Fruit fly (Drosophila melanogaster): Measurements from ENCODE around the gene Tl.

Gene Tl

dm6 chr3R:26798469-26799178, at the start of gene Tl:
Gene Tl, plus strand, starts transcription at chr3R:26799041.
- no peak for TF ChIP-seq CG17801 (GFP tag; optimal IDR thresholded peaks at IDR 0.05; ENCODE audit: partially characterized antibody)

DNA sequence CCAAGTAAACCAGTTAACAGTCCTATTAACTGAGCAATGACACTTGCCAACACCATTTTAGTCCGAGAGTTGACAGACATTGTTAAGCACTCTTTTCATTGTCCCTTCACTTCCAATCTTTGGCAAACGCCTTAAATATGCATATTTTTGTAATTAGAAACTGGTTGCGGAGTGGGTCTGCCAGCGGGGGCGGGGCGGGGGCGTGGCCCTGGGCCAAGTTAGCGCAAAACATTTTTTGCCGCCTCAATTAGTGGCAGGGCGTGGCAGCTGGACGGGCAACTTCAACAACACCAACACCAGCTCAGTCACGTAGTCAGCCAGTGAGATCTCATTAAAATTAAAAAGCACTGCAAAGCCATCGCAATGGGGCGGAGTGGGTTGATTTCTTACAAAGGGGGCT, 37.1 kb upstream of the Tl start:
- TF ChIP-seq CG17801 (GFP tag; optimal IDR thresholded peaks at IDR 0.05; ENCODE audit: partially characterized antibody), result no peak

DNA sequence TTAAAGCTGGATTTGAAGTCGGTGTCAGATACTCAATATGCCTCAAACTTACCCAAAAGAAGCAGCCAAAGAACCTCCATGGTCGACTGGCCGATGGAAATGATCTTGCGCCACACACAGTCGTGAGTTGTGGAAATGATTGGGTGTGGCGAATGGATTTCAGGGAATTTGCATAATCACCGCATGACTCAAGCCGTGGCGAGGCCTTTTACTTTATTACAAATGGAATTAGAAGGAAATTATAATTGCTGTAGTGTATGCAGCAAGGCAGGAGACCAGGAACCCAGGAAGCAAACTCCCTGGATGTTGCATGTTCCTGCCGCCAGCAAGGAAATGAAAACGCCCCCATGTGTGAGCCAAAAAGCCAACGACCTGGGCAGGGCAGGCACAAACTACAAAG, 14.7 kb upstream of the Tl start, which contains the start of gene CG42789:
CG42789 (minus strand) TSS at position 101 of the 400 bp plus-strand sequence.
- no peak for TF ChIP-seq CG17801 (GFP tag; optimal IDR thresholded peaks at IDR 0.05; ENCODE audit: partially characterized antibody)

DNA sequence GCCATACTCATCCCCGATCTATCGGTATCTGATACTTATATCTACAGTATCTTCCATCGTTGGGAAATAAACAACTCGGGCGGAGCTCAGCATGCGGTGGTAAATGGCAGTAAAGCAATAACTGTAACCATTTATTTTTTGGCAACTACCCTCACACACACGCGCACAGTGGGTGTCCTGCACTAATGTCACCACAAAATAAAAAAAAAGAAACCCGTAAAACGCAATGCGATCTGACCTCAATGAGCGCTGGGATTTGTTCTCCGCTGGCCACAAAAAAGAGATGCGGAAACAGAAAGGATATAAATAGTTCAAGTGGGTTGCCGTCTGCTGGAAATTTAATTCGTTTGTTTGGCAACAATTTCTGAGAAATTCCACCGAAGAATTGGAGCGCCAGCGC, 7.0 kb upstream of the Tl start:
- TF ChIP-seq CG17801 (GFP tag; optimal IDR thresholded peaks at IDR 0.05; ENCODE audit: partially characterized antibody), result no peak

DNA sequence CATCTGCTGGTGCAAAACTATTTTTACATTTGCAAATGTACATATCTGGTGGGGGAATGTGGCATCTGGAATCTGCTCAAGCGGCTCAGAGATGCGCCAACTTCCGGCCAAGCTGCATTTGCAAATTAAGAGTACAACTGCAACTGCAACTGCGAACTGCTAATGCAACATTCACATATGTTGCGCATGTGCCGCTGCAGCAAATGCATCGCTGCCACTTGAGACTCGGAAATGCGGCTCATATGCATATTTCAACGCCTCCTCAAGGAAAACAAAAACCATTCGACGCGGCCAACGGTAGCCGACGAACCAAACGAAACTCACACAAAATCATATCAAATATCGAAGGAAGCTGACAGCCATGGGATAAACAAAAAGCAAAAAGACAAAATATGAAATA, 3.5 kb upstream of the Tl start:
- no peak for TF ChIP-seq CG17801 (GFP tag; optimal IDR thresholded peaks at IDR 0.05; ENCODE audit: partially characterized antibody)

DNA sequence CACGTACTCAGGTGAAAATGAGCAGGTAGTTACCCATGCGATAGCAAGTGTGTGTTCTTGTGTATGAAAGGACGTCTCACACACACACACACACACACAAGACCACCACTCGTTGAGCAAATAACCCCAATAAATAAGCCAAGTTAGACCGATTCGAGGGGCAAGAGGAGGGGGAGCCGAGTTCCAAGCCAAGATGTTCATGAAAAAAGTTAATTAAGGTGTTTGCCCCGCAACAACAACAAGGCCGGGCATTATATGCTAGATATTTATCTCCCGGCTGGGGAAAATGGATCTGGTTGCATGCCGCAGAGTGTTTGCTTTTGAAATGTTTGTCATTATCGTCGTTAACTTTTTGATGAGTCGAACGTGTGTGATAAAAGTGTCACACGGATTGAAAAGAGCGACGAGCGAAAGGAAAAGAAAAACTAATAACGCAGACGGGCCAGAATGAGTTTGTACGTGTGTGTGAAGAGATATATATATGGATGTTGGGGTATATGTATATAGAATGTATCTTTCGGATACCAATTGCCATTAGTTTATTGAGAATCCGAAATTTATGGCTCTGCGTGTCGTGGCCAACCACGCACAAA, 2.2 kb upstream of the Tl start:
- no peak for TF ChIP-seq CG17801 (GFP tag; optimal IDR thresholded peaks at IDR 0.05; ENCODE audit: partially characterized antibody)

DNA sequence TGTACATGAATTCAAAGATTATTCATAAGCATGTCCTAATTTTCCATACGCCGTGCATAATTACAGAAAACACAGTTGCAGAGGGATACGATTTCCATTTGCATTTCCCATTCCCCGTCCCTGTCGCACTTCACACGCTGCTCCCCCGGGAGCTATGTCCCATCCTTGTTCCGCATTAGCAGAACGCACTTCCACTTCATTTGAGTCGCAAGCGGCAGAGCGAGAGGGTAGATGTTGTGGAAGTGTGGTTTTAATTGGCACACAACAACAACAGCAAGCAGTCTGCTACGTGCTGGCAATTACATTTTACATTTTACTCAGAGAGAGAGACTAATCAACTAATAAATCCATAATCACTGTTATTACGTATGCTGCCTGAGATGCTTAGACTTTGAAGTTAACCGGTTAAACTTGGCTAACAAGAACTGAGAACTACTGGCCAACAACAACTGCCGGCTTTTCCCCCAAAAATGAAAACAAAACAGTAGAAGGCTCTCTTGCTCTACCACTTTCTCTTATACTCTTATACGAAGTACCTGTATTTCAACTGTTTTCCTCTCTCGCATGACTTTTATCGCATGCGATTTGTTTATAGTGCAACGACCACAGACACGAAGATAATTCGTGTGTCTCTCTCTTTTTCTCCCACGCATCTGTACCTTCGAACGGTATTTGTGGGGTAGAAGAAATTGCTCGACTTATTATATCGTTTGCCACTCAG, 933 bp upstream of the Tl start:
- no peak for TF ChIP-seq CG17801 (GFP tag; optimal IDR thresholded peaks at IDR 0.05; ENCODE audit: partially characterized antibody)

dm6 chr3R:26799535-26800111, 782 bp downstream of the Tl start:
- TF ChIP-seq CG17801 (GFP tag; optimal IDR thresholded peaks at IDR 0.05; ENCODE audit: partially characterized antibody), result peak; percentile 38

- no peak for TF ChIP-seq CG17801 (GFP tag; optimal IDR thresholded peaks at IDR 0.05; ENCODE audit: partially characterized antibody)
These were observed 2.8 kb downstream of the Tl start for dm6 chr3R:26801427-26802160.

- no peak for TF ChIP-seq CG17801 (GFP tag; optimal IDR thresholded peaks at IDR 0.05; ENCODE audit: partially characterized antibody)
These were observed 4.3 kb downstream of the Tl start for dm6 chr3R:26803104-26803503.

dm6 chr3R:26804816-26805215, 6.0 kb downstream of the Tl start:
- TF ChIP-seq CG17801 (GFP tag; optimal IDR thresholded peaks at IDR 0.05; ENCODE audit: partially characterized antibody), result no peak

DNA sequence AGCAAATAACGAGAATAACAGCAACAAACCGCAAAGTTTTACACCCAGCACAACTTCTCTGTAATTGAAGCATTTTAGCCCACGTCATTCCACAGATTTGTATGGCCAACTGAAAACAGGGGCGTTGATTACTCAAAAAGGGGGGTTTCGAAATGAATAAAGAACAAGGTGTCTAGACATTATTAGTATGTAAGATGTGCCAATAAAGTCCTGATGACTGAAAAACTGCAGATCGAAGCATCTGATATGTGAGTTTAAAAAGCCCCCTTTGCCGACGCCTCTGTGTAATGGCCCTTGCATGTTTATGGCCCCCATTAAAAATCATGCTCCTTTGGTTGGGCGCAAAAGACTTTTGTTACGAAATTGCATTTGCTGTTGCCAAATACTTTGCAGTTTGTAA, 22.3 kb downstream of the Tl start:
- TF ChIP-seq CG17801 (GFP tag; optimal IDR thresholded peaks at IDR 0.05; ENCODE audit: partially characterized antibody), result no peak

dm6 chr3R:26831861-26832260, 33.0 kb downstream of the Tl start:
- no peak for TF ChIP-seq CG17801 (GFP tag; optimal IDR thresholded peaks at IDR 0.05; ENCODE audit: partially characterized antibody)

dm6 chr3R:26846446-26846845, 47.6 kb downstream of the Tl start:
- no peak for TF ChIP-seq CG17801 (GFP tag; optimal IDR thresholded peaks at IDR 0.05; ENCODE audit: partially characterized antibody)

DNA sequence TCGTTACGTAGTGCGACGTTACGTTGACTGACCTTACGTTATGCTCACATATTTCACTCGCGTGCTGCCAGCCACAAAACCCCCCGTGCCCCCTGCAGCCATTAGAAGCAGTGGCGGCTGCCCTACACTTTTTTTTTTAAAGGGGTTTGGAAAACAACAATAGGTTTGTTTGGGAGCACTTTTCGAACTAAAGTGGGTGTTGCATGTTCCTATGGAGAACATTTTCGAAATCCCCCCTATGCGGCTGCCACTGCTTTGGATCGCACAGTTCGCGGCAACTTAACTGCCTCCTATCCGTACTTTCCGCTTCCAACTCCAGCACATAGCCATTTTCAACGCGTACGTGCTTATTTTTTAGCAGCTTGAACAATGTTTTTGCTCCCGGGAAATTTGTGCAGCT, 54.9 kb downstream of the Tl start:
- TF ChIP-seq CG17801 (GFP tag; optimal IDR thresholded peaks at IDR 0.05; ENCODE audit: partially characterized antibody), result no peak
